Worm (Caenorhabditis elegans) whole organism, L3 larva: ENCODE results near the gene mig-10.
"Not testable (repeated sequence)": the region's sequence is repeated elsewhere in the genome, so short reads cannot be mapped to it uniquely, and the experiment has no call there.

Experiments
- ZK546.5 ChIP-seq: sonication (generic microtip); optimal IDR thresholded peaks from 2 replicates; lab custom pipeline; 2017; ENCODE audit warnings: missing biosample characterization, missing genetic modification characterization
- aly-2 ChIP-seq: fragments of 150-350 bp; optimal IDR thresholded peaks from 2 replicates; lab custom pipeline; 2014; ENCODE audit warnings: missing biosample characterization, missing genetic modification characterization
- ceh-28 ChIP-seq: fragments of 150-350 bp; optimal IDR thresholded peaks from 2 replicates; lab custom pipeline; 2014; ENCODE audit warnings: missing biosample characterization, missing genetic modification reagents, missing genetic modification characterization
- ceh-9 ChIP-seq: sonication (generic microtip); optimal IDR thresholded peaks from 2 replicates; lab custom pipeline; 2018; ENCODE audit warnings: missing biosample characterization, missing genetic modification characterization
- egl-27 ChIP-seq: sonication (generic microtip); optimal IDR thresholded peaks from 4 replicates; lab custom pipeline; 2017; ENCODE audit warnings: missing biosample characterization, missing genetic modification reagents, missing genetic modification characterization
- egl-5 ChIP-seq: fragments of 150-350 bp; optimal IDR thresholded peaks from 2 replicates; lab custom pipeline; 2017; ENCODE audit warnings: missing biosample characterization, missing genetic modification reagents, missing genetic modification characterization, inconsistent platforms
- eor-1 ChIP-seq, 2 experiments: fragments of 150-350 bp; optimal IDR thresholded peaks; 2 replicates each; lab custom pipeline; 2014 to 2018; ENCODE audit warnings: missing biosample characterization in 2 of 2, missing genetic modification characterization in 2 of 2
- hmg-11 ChIP-seq: sonication (generic microtip); optimal IDR thresholded peaks from 2 replicates; lab custom pipeline; 2016; ENCODE audit warnings: missing genetic modification characterization, missing compliant biosample characterization
- jun-1 ChIP-seq: fragments of 150-350 bp; optimal IDR thresholded peaks from 2 replicates; lab custom pipeline; 2014; ENCODE audit warnings: missing biosample characterization, missing genetic modification reagents, missing genetic modification characterization
- lin-15B ChIP-seq: fragments of 150-350 bp; optimal IDR thresholded peaks from 2 replicates; lab custom pipeline; 2014; ENCODE audit warnings: missing biosample characterization, missing genetic modification characterization
- lin-39 ChIP-seq: fragments of 150-350 bp; optimal IDR thresholded peaks from 2 replicates; lab custom pipeline; 2018; ENCODE audit warnings: missing biosample characterization, missing genetic modification reagents, missing genetic modification characterization
- mdl-1 ChIP-seq: fragments of 150-350 bp; optimal IDR thresholded peaks from 2 replicates; lab custom pipeline; 2014; ENCODE audit warnings: missing biosample characterization, missing genetic modification characterization
- mml-1 ChIP-seq: fragments of 150-350 bp; sonication (generic microtip); optimal IDR thresholded peaks from 3 replicates; lab custom pipeline; 2014; ENCODE audit warnings: missing biosample characterization, missing genetic modification characterization
- nfya-1 ChIP-seq: sonication (generic microtip); optimal IDR thresholded peaks from 2 replicates; lab custom pipeline; 2017; ENCODE audit warnings: missing genetic modification characterization, mild to moderate bottlenecking, missing compliant biosample characterization, antibody characterized with exemption, moderate library complexity; ENCODE audit not compliant: insufficient read depth
- nhr-11 ChIP-seq: fragments of 150-350 bp; optimal IDR thresholded peaks from 2 replicates; lab custom pipeline; 2014; ENCODE audit warnings: missing biosample characterization, missing genetic modification characterization
- nhr-23 ChIP-seq: fragments of 150-350 bp; optimal IDR thresholded peaks from 2 replicates; lab custom pipeline; 2014; ENCODE audit warnings: missing biosample characterization, missing genetic modification reagents, missing genetic modification characterization
- nhr-237 ChIP-seq: fragments of 150-350 bp; optimal IDR thresholded peaks from 2 replicates; lab custom pipeline; 2014; ENCODE audit warnings: missing biosample characterization, missing genetic modification characterization
- nhr-25 ChIP-seq: sonication (generic microtip); optimal IDR thresholded peaks from 2 replicates; lab custom pipeline; 2017; ENCODE audit warnings: missing biosample characterization, missing genetic modification characterization
- nhr-28 ChIP-seq: fragments of 150-350 bp; optimal IDR thresholded peaks from 2 replicates; lab custom pipeline; 2014; ENCODE audit warnings: missing biosample characterization, missing genetic modification characterization
- nhr-43 ChIP-seq: sonication (generic microtip); optimal IDR thresholded peaks from 2 replicates; lab custom pipeline; 2016; ENCODE audit warnings: mild to moderate bottlenecking, missing genetic modification characterization, missing compliant biosample characterization; ENCODE audit not compliant: poor library complexity, severe bottlenecking
- nhr-76 ChIP-seq: fragments of 150-350 bp; sonication (generic microtip); optimal IDR thresholded peaks from 5 replicates; lab custom pipeline; 2014; ENCODE audit warnings: missing biosample characterization, missing genetic modification characterization
- nhr-77 ChIP-seq: fragments of 150-350 bp; optimal IDR thresholded peaks from 2 replicates; lab custom pipeline; 2014; ENCODE audit warnings: missing biosample characterization, missing genetic modification characterization
- pha-4 ChIP-seq: fragments of 150-350 bp; optimal IDR thresholded peaks from 2 replicates; lab custom pipeline; 2014; ENCODE audit warnings: missing biosample characterization, missing genetic modification reagents, missing genetic modification characterization
- unc-39 ChIP-seq: sonication (generic microtip); optimal IDR thresholded peaks from 4 replicates; lab custom pipeline; 2017; ENCODE audit warnings: missing biosample characterization, missing genetic modification characterization
- unc-62 ChIP-seq: fragments of 150-350 bp; sonication (generic microtip); optimal IDR thresholded peaks from 4 replicates; lab custom pipeline; 2014; ENCODE audit warnings: missing biosample characterization, missing genetic modification reagents, missing genetic modification characterization
- zag-1 ChIP-seq: fragments of 150-350 bp; optimal IDR thresholded peaks from 2 replicates; lab custom pipeline; 2014; ENCODE audit warnings: missing biosample characterization, missing genetic modification characterization
- ztf-11 ChIP-seq: fragments of 150-350 bp; optimal IDR thresholded peaks from 2 replicates; lab custom pipeline; 2014; ENCODE audit warnings: missing biosample characterization, missing genetic modification characterization

mig-10 gene

ce11 chrIII:8331211-8331610 lies 52.3 kb downstream of the mig-10 start, which contains the start of gene iglr-2:
Gene iglr-2 (minus strand): TSS chrIII:8331311.
- TF ChIP-seq nhr-23 = no peak
- no peak for TF ChIP-seq nhr-11 (tag; lab: Kevin White, UChicago)
- no peak for TF ChIP-seq hmg-11
- no peak for TF ChIP-seq egl-5 (tag; lab: Kevin White, UChicago)
- TF ChIP-seq lin-39 (tag; lab: Kevin White, UChicago) = no peak
- TF ChIP-seq ZK546.5 (tag; lab: Kevin White, UChicago) = no peak
- no peak for TF ChIP-seq aly-2 (tag; lab: Kevin White, UChicago)
- TF ChIP-seq ztf-11 (tag; lab: Kevin White, UChicago) = no peak
- no peak for TF ChIP-seq lin-15B (tag; lab: Kevin White, UChicago)
- no peak for TF ChIP-seq egl-27 (tag; lab: Kevin White, UChicago)
- no peak for TF ChIP-seq nhr-25 (tag; lab: Kevin White, UChicago)
- no peak for TF ChIP-seq nhr-76
- no peak for TF ChIP-seq unc-62 (GFP tag; lab: Kevin White, UChicago)
- TF ChIP-seq ceh-9 (tag; lab: Kevin White, UChicago) = no peak
- no peak for TF ChIP-seq nhr-43 (tag; lab: Kevin White, UChicago)
- TF ChIP-seq jun-1 (tag; lab: Kevin White, UChicago) = no peak
- no peak for TF ChIP-seq nhr-28 (tag; lab: Kevin White, UChicago)

DNA sequence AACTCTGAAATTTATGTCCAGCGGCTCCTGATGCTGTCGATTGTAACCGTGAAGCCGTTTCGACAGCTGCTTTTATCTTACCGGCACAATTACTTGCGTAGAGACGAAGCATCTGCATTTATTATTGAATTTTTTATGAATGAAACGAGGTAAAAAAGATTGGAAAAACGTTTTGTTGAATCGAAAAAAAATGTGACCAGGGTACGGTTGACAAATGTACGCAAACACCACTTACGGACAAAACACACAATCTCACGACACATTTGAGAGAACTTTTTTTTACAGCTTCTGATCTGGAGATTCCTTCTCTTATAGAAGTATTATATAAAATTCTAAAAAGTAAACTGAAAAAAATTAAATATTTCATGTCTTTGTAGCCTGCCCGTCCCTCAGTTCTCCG lies 52.9 kb downstream of the mig-10 start, which contains the start of the genes mrps-18A and ZC262.2:
Gene mrps-18A (minus strand): TSS at position 141 of the 400 bp plus-strand sequence.
Gene ZC262.2 (plus strand): TSS at position 284 of the 400 bp plus-strand sequence.
- TF ChIP-seq lin-15B (tag; lab: Kevin White, UChicago) = peak; percentile 14
- TF ChIP-seq nhr-23 = peak; percentile 5
- peak; percentile 63 for TF ChIP-seq pha-4 (tag; lab: Kevin White, UChicago)
- TF ChIP-seq nfya-1 (tag; lab: Kevin White, UChicago) = peak; percentile 76
- TF ChIP-seq unc-39 (tag; lab: Kevin White, UChicago) = no peak
- TF ChIP-seq, all 47 proteins: peak for 4

- TF ChIP-seq nhr-77 (tag; lab: Kevin White, UChicago) = no peak
- TF ChIP-seq unc-39 (tag; lab: Kevin White, UChicago) = no peak
- TF ChIP-seq eor-1 (tag; optimal IDR thresholded peaks at IDR 0.05; lab: Kevin White, UChicago) = no peak
- TF ChIP-seq mdl-1 = no peak
These were observed 55.5 kb downstream of the mig-10 start, which contains the start of gene ZC262.4 for ce11 chrIII:8334432-8334831. Gene ZC262.4 (minus strand): TSS chrIII:8334532.

DNA sequence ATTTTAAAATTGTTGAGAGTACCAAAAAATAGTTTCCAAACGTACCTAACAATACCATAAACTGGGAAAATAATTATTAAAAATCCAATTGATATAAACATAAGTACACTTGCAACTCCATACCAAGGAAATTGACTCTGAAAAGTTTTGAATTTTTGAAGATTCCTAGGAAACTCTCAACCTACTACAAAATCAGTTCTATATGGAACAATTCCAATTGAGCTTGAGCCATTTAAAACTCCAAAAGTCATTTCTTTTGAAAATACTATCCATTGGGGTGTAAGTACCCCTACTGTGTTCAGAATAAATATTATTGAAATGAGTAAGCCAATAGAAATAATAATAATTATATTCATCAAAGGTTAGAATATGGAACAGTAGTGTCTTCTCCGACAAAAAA lies 60.5 kb downstream of the mig-10 start, which contains the start of gene clc-28:
Gene clc-28 (minus strand): TSS at position 101 of the 400 bp plus-strand sequence.
- not testable (repeated sequence) for TF ChIP-seq nhr-77, nhr-237, pha-4 (tag; lab: Kevin White, UChicago)

DNA sequence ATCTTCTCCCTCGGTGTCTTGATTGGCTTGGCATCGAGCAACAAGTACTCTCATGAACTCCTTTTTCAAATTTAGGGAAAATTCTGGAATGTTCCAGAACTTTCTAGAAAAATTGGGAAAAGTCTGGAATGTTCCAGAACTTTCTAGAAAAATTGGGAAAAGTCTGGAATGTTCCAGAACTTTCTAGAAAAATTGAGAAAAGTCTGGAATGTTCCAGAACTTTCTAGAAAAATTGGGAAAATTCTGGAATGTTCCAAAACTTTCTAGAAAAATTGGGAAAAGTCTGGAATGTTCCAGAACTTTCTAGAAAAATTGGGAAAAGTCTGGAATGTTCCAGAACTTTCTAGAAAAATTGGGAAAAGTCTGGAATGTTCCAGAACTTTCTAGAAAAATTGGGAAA lies 65.4 kb downstream of the mig-10 start, which contains the start of gene ZC262.7:
Gene ZC262.7 (minus strand): TSS at position 54 of the 400 bp plus-strand sequence.
- TF ChIP-seq nhr-76; egl-5 (tag; lab: Kevin White, UChicago); mml-1: not testable (repeated sequence)

- TF ChIP-seq ceh-28; ztf-11 (tag; lab: Kevin White, UChicago); zag-1 (tag; lab: Kevin White, UChicago): not testable (repeated sequence)
These were observed 68.9 kb downstream of the mig-10 start, which contains the start of gene clc-29 for ce11 chrIII:8347822-8348221. Gene clc-29 (minus strand): TSS chrIII:8347922.
